Fruit fly (Drosophila melanogaster) whole organism, embryonic: ENCODE data around the gene meso18E.
A peak's percentile ranks its signal among the peaks of the same experiment; 100 is the strongest.

Experiments used
- Adf1 ChIP-seq: fragments of 200-800 bp; sonication (Bioruptor generic); IDR thresholded peaks from 2 replicates; pipeline ENCODE4 v1.3.6; 2022; ENCODE audit warnings: missing biosample characterization, missing genetic modification characterization
- CG10462 ChIP-seq: fragments of 200-800 bp; sonication (Bioruptor generic); optimal IDR thresholded peaks from 2 replicates; lab custom pipeline; 2016; ENCODE audit warnings: missing biosample characterization, missing genetic modification characterization
- CG12104 ChIP-seq: fragments of 200-800 bp; sonication (Bioruptor generic); optimal IDR thresholded peaks from 3 replicates; lab custom pipeline; 2016; ENCODE audit warnings: missing biosample characterization, missing genetic modification characterization
- CG12155 ChIP-seq: fragments of 200-800 bp; sonication (Bioruptor generic); optimal IDR thresholded peaks from 3 replicates; lab custom pipeline; 2016; ENCODE audit warnings: missing biosample characterization, missing genetic modification characterization
- CG18476 ChIP-seq: fragments of 200-800 bp; sonication (Bioruptor generic); optimal IDR thresholded peaks from 2 replicates; lab custom pipeline; 2016; ENCODE audit warnings: missing biosample characterization, mild to moderate bottlenecking, missing genetic modification characterization
- CG2199 ChIP-seq: fragments of 200-800 bp; sonication (Bioruptor generic); IDR thresholded peaks from 3 replicates; pipeline ENCODE4 v1.3.6; 2022; ENCODE audit warnings: missing biosample characterization, missing genetic modification characterization
- CG2889 ChIP-seq: fragments of 200-800 bp; sonication (Bioruptor generic); IDR thresholded peaks from 3 replicates; pipeline ENCODE4 v1.3.6; 2022; ENCODE audit warnings: missing biosample characterization, missing genetic modification characterization
- CG34422 ChIP-seq: fragments of 200-800 bp; sonication (Bioruptor generic); IDR thresholded peaks from 3 replicates; pipeline ENCODE4 v1.3.6; 2022; ENCODE audit warnings: missing biosample characterization, missing genetic modification characterization
- CG3847 ChIP-seq: fragments of 200-800 bp; sonication (Bioruptor generic); IDR thresholded peaks from 2 replicates; pipeline ENCODE4 v1.3.6; 2022; ENCODE audit warnings: missing biosample characterization, missing genetic modification characterization
- CG4730 ChIP-seq: fragments of 200-800 bp; sonication (Bioruptor generic); IDR thresholded peaks from 2 replicates; pipeline ENCODE4 v1.3.6; 2022; ENCODE audit warnings: missing biosample characterization, missing genetic modification characterization
- CG5180 ChIP-seq: fragments of 200-800 bp; sonication (Bioruptor generic); optimal IDR thresholded peaks from 3 replicates; lab custom pipeline; 2017; ENCODE audit warnings: missing biosample characterization, missing genetic modification characterization, mild to moderate bottlenecking, moderate library complexity, missing genetic modification reagents
- CG6272 ChIP-seq: fragments of 200-800 bp; sonication (Bioruptor generic); IDR thresholded peaks from 2 replicates; pipeline ENCODE4 v1.3.6; 2022; ENCODE audit warnings: missing biosample characterization, missing genetic modification characterization
- CG6813 ChIP-seq: fragments of 200-800 bp; sonication (Bioruptor generic); optimal IDR thresholded peaks from 2 replicates; lab custom pipeline; 2017; ENCODE audit warnings: missing biosample characterization, missing genetic modification characterization, mild to moderate bottlenecking, moderate library complexity, missing genetic modification reagents
- CG8388 ChIP-seq: fragments of 200-800 bp; sonication (Bioruptor generic); optimal IDR thresholded peaks from 2 replicates; lab custom pipeline; 2019; ENCODE audit warnings: missing biosample characterization, mild to moderate bottlenecking, missing genetic modification characterization, moderate library complexity
- CG8478 ChIP-seq: fragments of >200 bp; optimal IDR thresholded peaks from 2 replicates; lab custom pipeline; 2018
- CG8924 ChIP-seq: fragments of 200-800 bp; optimal IDR thresholded peaks from 3 replicates; lab custom pipeline; 2019; ENCODE audit warnings: missing biosample characterization, mild to moderate bottlenecking, missing genetic modification characterization, moderate library complexity
- Chrac-16 ChIP-seq: fragments of 200-800 bp; sonication (Bioruptor generic); optimal IDR thresholded peaks from 3 replicates; lab custom pipeline; 2016; ENCODE audit warnings: missing biosample characterization, missing genetic modification characterization
- D ChIP-seq, 2 experiments: fragments of 200-800 bp in 1 of 2; fragments of >200 bp in 1 of 2; sonication (Bioruptor generic) in 1 of 2; optimal IDR thresholded peaks; 2 replicates in 1 of 2; 3 replicates in 1 of 2; lab custom pipeline; 2017; ENCODE audit warnings: mild to moderate bottlenecking in 1 of 2, missing biosample characterization in 1 of 2, missing genetic modification characterization in 1 of 2, missing genetic modification reagents in 1 of 2
- Ets97D ChIP-seq: fragments of 200-800 bp; sonication (Bioruptor generic); optimal IDR thresholded peaks from 3 replicates; lab custom pipeline; 2016; ENCODE audit warnings: missing biosample characterization, missing genetic modification characterization
- H15 ChIP-seq: fragments of 200-800 bp; sonication (Bioruptor generic); IDR thresholded peaks from 3 replicates; pipeline ENCODE4 v1.3.6; 2022; ENCODE audit warnings: missing biosample characterization, missing genetic modification characterization
- HLH54F ChIP-seq: fragments of 200-800 bp; sonication (Bioruptor generic); optimal IDR thresholded peaks from 3 replicates; lab custom pipeline; 2016; ENCODE audit warnings: missing biosample characterization, missing genetic modification characterization
- HLHmδ ChIP-seq: fragments of 200-800 bp; sonication (Bioruptor generic); optimal IDR thresholded peaks from 2 replicates; lab custom pipeline; 2018; ENCODE audit warnings: missing biosample characterization, mild to moderate bottlenecking, missing genetic modification characterization, moderate library complexity
- Hmr ChIP-seq: fragments of 200-800 bp; sonication (Bioruptor generic); optimal IDR thresholded peaks from 3 replicates; lab custom pipeline; 2017; ENCODE audit warnings: mild to moderate bottlenecking, missing biosample characterization, missing genetic modification reagents, missing genetic modification characterization
- Mad ChIP-seq: fragments of 200-800 bp; sonication (Bioruptor generic); optimal IDR thresholded peaks from 2 replicates; lab custom pipeline; 2016; ENCODE audit warnings: missing biosample characterization, missing genetic modification characterization
- Med ChIP-seq: fragments of 200-800 bp; sonication (Bioruptor generic); peaks from one replicate; lab custom pipeline; 2016; ENCODE audit warnings: missing biosample characterization, missing genetic modification characterization, mild to moderate bottlenecking, inconsistent platforms, moderate library complexity
- Nf-YB ChIP-seq: fragments of 200-800 bp; sonication (Bioruptor generic); optimal IDR thresholded peaks from 3 replicates; lab custom pipeline; 2019; ENCODE audit warnings: missing biosample characterization, mild to moderate bottlenecking, missing genetic modification characterization, moderate library complexity
- Oli ChIP-seq: fragments of 200-800 bp; sonication (Bioruptor generic); optimal IDR thresholded peaks from 2 replicates; lab custom pipeline; 2018; ENCODE audit warnings: missing biosample characterization, mild to moderate bottlenecking, missing genetic modification characterization, moderate library complexity
- Optix ChIP-seq: fragments of 200-800 bp; sonication (Bioruptor generic); IDR thresholded peaks from 3 replicates; pipeline ENCODE4 v1.3.6; 2022; ENCODE audit warnings: missing biosample characterization, missing genetic modification characterization
- Taf1 ChIP-seq: fragments of 200-800 bp; sonication (Bioruptor generic); IDR thresholded peaks from 2 replicates; pipeline ENCODE4 v1.3.6; 2022; ENCODE audit warnings: missing biosample characterization, missing genetic modification characterization
- Tbp ChIP-seq: fragments of >200 bp; optimal IDR thresholded peaks from 2 replicates; lab custom pipeline; 2018; ENCODE audit warnings: missing biosample characterization, missing genetic modification characterization
- Trl ChIP-seq, 3 experiments: fragments of >200 bp in 2 of 3; fragments of 200-800 bp in 1 of 3; sonication (Bioruptor generic) in 1 of 3; optimal IDR thresholded peaks; 2 replicates in 1 of 3; 3 replicates in 2 of 3; lab custom pipeline; 2016 to 2017; ENCODE audit warnings: missing biosample characterization in 1 of 3, missing genetic modification characterization in 1 of 3
- YL-1 ChIP-seq: fragments of 200-800 bp; sonication (Bioruptor generic); optimal IDR thresholded peaks from 3 replicates; lab custom pipeline; 2017; ENCODE audit warnings: missing biosample characterization, mild to moderate bottlenecking, missing genetic modification characterization
- cg ChIP-seq: fragments of 200-800 bp; sonication (Bioruptor generic); optimal IDR thresholded peaks from 3 replicates; lab custom pipeline; 2019; ENCODE audit warnings: missing biosample characterization, mild to moderate bottlenecking, missing genetic modification characterization, moderate library complexity
- crol ChIP-seq: fragments of 200-800 bp; sonication (Bioruptor generic); IDR thresholded peaks from 2 replicates; pipeline ENCODE4 v1.3.6; 2022; ENCODE audit warnings: missing biosample characterization, missing genetic modification characterization
- en ChIP-seq: fragments of 200-800 bp; sonication (Bioruptor generic); optimal IDR thresholded peaks from 2 replicates; lab custom pipeline; 2016; ENCODE audit warnings: missing biosample characterization, missing genetic modification characterization
- exex ChIP-seq: fragments of 200-800 bp; sonication (Bioruptor generic); optimal IDR thresholded peaks from 4 replicates; lab custom pipeline; 2018; ENCODE audit warnings: missing biosample characterization, mild to moderate bottlenecking, missing genetic modification characterization, moderate library complexity
- fd64A ChIP-seq: fragments of 200-800 bp; sonication (Bioruptor generic); optimal IDR thresholded peaks from 3 replicates; lab custom pipeline; 2018; ENCODE audit warnings: missing biosample characterization, mild to moderate bottlenecking, missing genetic modification characterization
- kay ChIP-seq: fragments of 200-800 bp; sonication (Bioruptor generic); optimal IDR thresholded peaks from 2 replicates; lab custom pipeline; 2016; ENCODE audit warnings: missing biosample characterization, missing genetic modification characterization
- luna ChIP-seq: fragments of 200-800 bp; sonication (Bioruptor generic); optimal IDR thresholded peaks from 2 replicates; lab custom pipeline; 2016; ENCODE audit warnings: missing biosample characterization, missing genetic modification characterization
- otp ChIP-seq: fragments of 200-800 bp; sonication (Bioruptor generic); IDR thresholded peaks from 3 replicates; pipeline ENCODE4, ENCODE4 v1.3.6; 2022; ENCODE audit warnings: missing biosample characterization, missing genetic modification characterization
- pfk ChIP-seq: fragments of 200-800 bp; sonication (Bioruptor generic); optimal IDR thresholded peaks from 2 replicates; lab custom pipeline; 2018; ENCODE audit warnings: missing biosample characterization, mild to moderate bottlenecking, missing genetic modification characterization, moderate library complexity
- ranshi ChIP-seq: fragments of 200-800 bp; sonication (Bioruptor generic); IDR thresholded peaks from 2 replicates; pipeline ENCODE4 v1.3.6; 2022; ENCODE audit warnings: missing biosample characterization, missing genetic modification characterization
- sc ChIP-seq, 3 experiments: fragments of >200 bp in 2 of 3; fragments of 200-800 bp in 1 of 3; sonication (Bioruptor generic) in 1 of 3; optimal IDR thresholded peaks; 2 replicates in 2 of 3; 3 replicates in 1 of 3; lab custom pipeline; 2017; ENCODE audit warnings: mild to moderate bottlenecking in 1 of 3, missing biosample characterization in 1 of 3, missing genetic modification characterization in 1 of 3, missing genetic modification reagents in 1 of 3
- seq ChIP-seq: fragments of 200-800 bp; sonication (Bioruptor generic); IDR thresholded peaks from 2 replicates; pipeline ENCODE4 v1.3.6; 2022; ENCODE audit warnings: missing biosample characterization, missing genetic modification characterization
- sqz ChIP-seq: fragments of 200-800 bp; sonication (Bioruptor generic); optimal IDR thresholded peaks from 3 replicates; lab custom pipeline; 2018; ENCODE audit warnings: missing biosample characterization, mild to moderate bottlenecking, missing genetic modification characterization
- toy ChIP-seq: fragments of 200-800 bp; sonication (Bioruptor generic); IDR thresholded peaks from 2 replicates; pipeline ENCODE4 v1.3.6; 2022; ENCODE audit warnings: missing biosample characterization, missing genetic modification characterization
- tx ChIP-seq: fragments of 200-800 bp; sonication (Bioruptor generic); optimal IDR thresholded peaks from 2 replicates; lab custom pipeline; 2016; ENCODE audit warnings: missing biosample characterization, missing genetic modification characterization
- vvl ChIP-seq: fragments of 200-800 bp; sonication (Bioruptor generic); IDR thresholded peaks from 2 replicates; pipeline ENCODE4 v1.3.6; 2022; ENCODE audit warnings: missing biosample characterization, missing genetic modification characterization
- yki ChIP-seq: fragments of >200 bp; optimal IDR thresholded peaks from 3 replicates; lab custom pipeline; 2018

meso18E gene

dm6 chrX:19717988-19718973 is 5.4 kb upstream of the meso18E start, which contains the start of gene CG12531:
Gene CG12531 (plus strand): TSS chrX:19718923.
- TF ChIP-seq CG8388 (GFP tag; lab: Kevin White, UChicago) (no peak), Oli (tag; lab: Kevin White, UChicago) (no peak), crol (peak; percentile 10; the same call in 1 of the 2 replicates), CG4730 (GFP tag; lab: Robert Waterston, UW) (no peak), Tbp (GFP tag; lab: Kevin White, UChicago) (no peak), seq (no peak), CG2889 (GFP tag; lab: Robert Waterston, UW) (no peak), Taf1 (GFP tag; lab: Robert Waterston, UW) (no peak), Chrac-16 (GFP tag; lab: Kevin White, UChicago) (no peak), ranshi (GFP tag; lab: Robert Waterston, UW) (no peak), CG3847 (no peak), Hmr (no peak), CG12104 (GFP tag; lab: Kevin White, UChicago) (no peak), Med (GFP tag; lab: Kevin White, UChicago) (peak; percentile 20), fd64A (GFP tag; lab: Kevin White, UChicago) (no peak), sqz (GFP tag; lab: Kevin White, UChicago) (no peak), D (optimal IDR thresholded peaks at IDR 0.05; lab: Kevin White, UChicago) (no peak), D (GFP tag; optimal IDR thresholded peaks at IDR 0.05; lab: Kevin White, UChicago) (no peak), CG2199 (GFP tag; lab: Robert Waterston, UW) (no peak), CG18476 (GFP tag; lab: Kevin White, UChicago) (no peak), otp (GFP tag; lab: Robert Waterston, UW) (no peak), CG8924 (tag; lab: Kevin White, UChicago) (no peak), Trl (optimal IDR thresholded peaks at IDR 0.05; lab: Kevin White, UChicago) (peak; percentile 67 to 81), Trl (GFP tag; optimal IDR thresholded peaks at IDR 0.05; lab: Kevin White, UChicago) (no peak), exex (no peak), yki (peak; percentile 7), CG6813 (GFP tag; lab: Kevin White, UChicago) (no peak), CG6272 (no peak), kay (GFP tag; lab: Kevin White, UChicago) (no peak), pfk (GFP tag; lab: Kevin White, UChicago) (no peak), luna (no peak), Ets97D (GFP tag; lab: Kevin White, UChicago) (no peak), vvl (GFP tag; lab: Robert Waterston, UW) (no peak), CG12155 (GFP tag; lab: Kevin White, UChicago) (peak; percentile 77), CG8478 (peak; percentile 22), H15 (GFP tag; lab: Robert Waterston, UW) (no peak), Optix (no peak), CG5180 (GFP tag; lab: Kevin White, UChicago) (no peak), CG10462 (GFP tag; lab: Kevin White, UChicago) (no peak), Nf-YB (GFP tag; lab: Kevin White, UChicago) (no peak), sc (optimal IDR thresholded peaks at IDR 0.05; lab: Kevin White, UChicago) (no peak), sc (GFP tag; optimal IDR thresholded peaks at IDR 0.05; lab: Kevin White, UChicago) (no peak), Mad (GFP tag; lab: Kevin White, UChicago) (no peak), toy (GFP tag; lab: Robert Waterston, UW) (no peak), HLHmδ (GFP tag; lab: Kevin White, UChicago) (no peak), tx (GFP tag; lab: Kevin White, UChicago) (no peak), en (GFP tag; lab: Kevin White, UChicago) (no peak), YL-1 (GFP tag; lab: Kevin White, UChicago) (no peak), Adf1 (GFP tag; lab: Robert Waterston, UW) (no peak), cg (peak; percentile 61), CG34422 (no peak), HLH54F (GFP tag; lab: Kevin White, UChicago) (no peak)
